Worm (Caenorhabditis elegans) whole organism, late embryonic: Measurements from ENCODE around the gene bus-8B.

Experiments used
- C08G9.2 ChIP-seq: sonication (generic microtip); optimal IDR thresholded peaks from 2 replicates; lab custom pipeline; 2016; ENCODE audit warnings: mild to moderate bottlenecking, missing genetic modification characterization, moderate library complexity, missing compliant biosample characterization
- C38D4.7 ChIP-seq: fragments of 200-800 bp; sonication (Bioruptor generic); optimal IDR thresholded peaks from 2 replicates; lab custom pipeline; 2018; ENCODE audit warnings: mild to moderate bottlenecking, missing genetic modification characterization, moderate library complexity, missing compliant biosample characterization
- F13H6.1 ChIP-seq: sonication (generic microtip); optimal IDR thresholded peaks from 2 replicates; lab custom pipeline; 2016; ENCODE audit warnings: missing genetic modification characterization, missing compliant biosample characterization
- K02D7.2 ChIP-seq: sonication (generic microtip); optimal IDR thresholded peaks from 2 replicates; lab custom pipeline; 2017; ENCODE audit warnings: mild to moderate bottlenecking, missing genetic modification characterization, missing compliant biosample characterization
- T23F11.4 ChIP-seq: fragments of 200-800 bp; sonication (Bioruptor generic); optimal IDR thresholded peaks from 2 replicates; lab custom pipeline; 2018; ENCODE audit warnings: mild to moderate bottlenecking, missing genetic modification characterization, missing compliant biosample characterization
- ahr-1 ChIP-seq: sonication (generic microtip); optimal IDR thresholded peaks from 2 replicates; lab custom pipeline; 2016; ENCODE audit warnings: missing genetic modification characterization, missing compliant biosample characterization
- ama-1 ChIP-seq: fragments of 150-350 bp; optimal IDR thresholded peaks from 2 replicates; lab custom pipeline; 2014
- ceh-14 ChIP-seq: sonication (generic microtip); optimal IDR thresholded peaks from 2 replicates; lab custom pipeline; 2016; ENCODE audit warnings: missing genotype, missing genetic modification characterization, missing compliant biosample characterization
- ceh-19 ChIP-seq: fragments of 200-800 bp; sonication (Bioruptor generic); optimal IDR thresholded peaks from 2 replicates; lab custom pipeline; 2018; ENCODE audit warnings: mild to moderate bottlenecking, missing genetic modification characterization, missing compliant biosample characterization
- ceh-2 ChIP-seq: sonication (generic microtip); optimal IDR thresholded peaks from 2 replicates; lab custom pipeline; 2016; ENCODE audit warnings: missing genotype, missing genetic modification characterization, missing compliant biosample characterization
- ceh-34 ChIP-seq: sonication (generic microtip); optimal IDR thresholded peaks from 2 replicates; lab custom pipeline; 2016; ENCODE audit warnings: mild to moderate bottlenecking, missing genetic modification characterization, missing compliant biosample characterization
- dmd-4 ChIP-seq: sonication (generic microtip); optimal IDR thresholded peaks from 2 replicates; lab custom pipeline; 2016; ENCODE audit warnings: borderline replicate concordance, missing genetic modification characterization, missing compliant biosample characterization
- dve-1 ChIP-seq: sonication (generic microtip); optimal IDR thresholded peaks from 2 replicates; lab custom pipeline; 2017; ENCODE audit warnings: antibody characterized with exemption, mild to moderate bottlenecking, missing genetic modification characterization, missing compliant biosample characterization
- elt-2 ChIP-seq: sonication (generic microtip); optimal IDR thresholded peaks from 2 replicates; lab custom pipeline; 2016; ENCODE audit warnings: missing genetic modification reagents, missing genetic modification characterization, missing compliant biosample characterization
- ets-4 ChIP-seq: sonication (generic microtip); optimal IDR thresholded peaks from 2 replicates; lab custom pipeline; 2016; ENCODE audit warnings: missing genetic modification characterization, missing compliant biosample characterization
- eyg-1 ChIP-seq: sonication (generic microtip); optimal IDR thresholded peaks from 2 replicates; lab custom pipeline; 2016; ENCODE audit warnings: missing genotype, missing genetic modification characterization, missing compliant biosample characterization
- fkh-6 ChIP-seq: sonication (generic microtip); optimal IDR thresholded peaks from 2 replicates; lab custom pipeline; 2016; ENCODE audit warnings: missing genetic modification characterization, missing compliant biosample characterization
- hlh-30 ChIP-seq: sonication (generic microtip); optimal IDR thresholded peaks from 2 replicates; lab custom pipeline; 2017; ENCODE audit warnings: antibody characterized with exemption, missing genetic modification characterization, missing compliant biosample characterization; ENCODE audit not compliant: insufficient read depth
- mec-3 ChIP-seq: sonication (generic microtip); optimal IDR thresholded peaks from 2 replicates; lab custom pipeline; 2016; ENCODE audit warnings: borderline replicate concordance, missing genetic modification characterization, missing compliant biosample characterization
- nfya-1 ChIP-seq: sonication (generic microtip); optimal IDR thresholded peaks from 2 replicates; lab custom pipeline; 2017; ENCODE audit warnings: missing genetic modification characterization, mild to moderate bottlenecking, missing compliant biosample characterization, antibody characterized with exemption, moderate library complexity
- npax-4 ChIP-seq: sonication (generic microtip); optimal IDR thresholded peaks from 2 replicates; lab custom pipeline; 2016; ENCODE audit warnings: missing genetic modification characterization, missing compliant biosample characterization
- odd-2 ChIP-seq: sonication (generic microtip); optimal IDR thresholded peaks from 2 replicates; lab custom pipeline; 2017; ENCODE audit warnings: antibody characterized with exemption, mild to moderate bottlenecking, missing genetic modification characterization, missing compliant biosample characterization
- pag-3 ChIP-seq: sonication (generic microtip); optimal IDR thresholded peaks from 2 replicates; lab custom pipeline; 2016; ENCODE audit warnings: missing compliant biosample characterization, missing genetic modification characterization, borderline replicate concordance
- pha-2 ChIP-seq: sonication (generic microtip); optimal IDR thresholded peaks from 2 replicates; lab custom pipeline; 2017; ENCODE audit warnings: mild to moderate bottlenecking, missing genetic modification characterization, missing compliant biosample characterization
- pha-4 ChIP-seq: fragments of 150-350 bp; optimal IDR thresholded peaks from 2 replicates; lab custom pipeline; 2018; ENCODE audit warnings: missing biosample characterization, missing genetic modification reagents, missing genetic modification characterization
- pqm-1 ChIP-seq: sonication (generic microtip); optimal IDR thresholded peaks from 2 replicates; lab custom pipeline; 2016; ENCODE audit warnings: missing genetic modification characterization, missing compliant biosample characterization
- pros-1 ChIP-seq: fragments of 150-350 bp; optimal IDR thresholded peaks from 2 replicates; lab custom pipeline; 2014; ENCODE audit warnings: missing biosample characterization, missing genetic modification reagents, missing genetic modification characterization
- ref-2 ChIP-seq: sonication (generic microtip); optimal IDR thresholded peaks from 2 replicates; lab custom pipeline; 2016; ENCODE audit warnings: missing genetic modification characterization, missing compliant biosample characterization
- sdc-2 ChIP-seq: sonication (generic microtip); optimal IDR thresholded peaks from 2 replicates; lab custom pipeline; 2016; ENCODE audit warnings: missing genotype, missing genetic modification characterization, missing compliant biosample characterization
- sox-2 ChIP-seq: fragments of 200-800 bp; sonication (Bioruptor generic); IDR thresholded peaks from 2 replicates; pipeline ENCODE4 v1.3.6; 2022; ENCODE audit warnings: missing genetic modification reagents, missing genetic modification characterization, missing compliant biosample characterization
- syd-9 ChIP-seq: sonication (generic microtip); optimal IDR thresholded peaks from 2 replicates; lab custom pipeline; 2016; ENCODE audit warnings: mild to moderate bottlenecking, missing genetic modification characterization, moderate library complexity, missing compliant biosample characterization
- tbx-2 ChIP-seq: sonication (generic microtip); optimal IDR thresholded peaks from 2 replicates; lab custom pipeline; 2016; ENCODE audit warnings: missing genetic modification characterization, missing compliant biosample characterization
- unc-3 ChIP-seq, 2 experiments: fragments of 200-800 bp in 1 of 2; sonication (Bioruptor generic) in 1 of 2; sonication (generic microtip) in 1 of 2; conservative IDR thresholded peaks in 1 of 2; optimal IDR thresholded peaks in 1 of 2; 2 replicates each; pipeline versions ENCODE4 v1.3.6 to Lab custom; 2016 to 2022; ENCODE audit warnings: missing compliant biosample characterization in 2 of 2, missing genetic modification characterization in 2 of 2, missing genetic modification reagents in 1 of 2

bus-8B gene

ce11 chrX:5479876-5480580 lies 13.1 kb upstream of the bus-8B start:
- TF ChIP-seq nfya-1 (tag; lab: Kevin White, UChicago) (peak; percentile 52), ahr-1 (tag; lab: Kevin White, UChicago) (no peak), pqm-1 (tag; lab: Kevin White, UChicago) (peak; percentile 64), ceh-19 (GFP tag; lab: Kevin White, UChicago) (peak; percentile 44), sdc-2 (tag; lab: Kevin White, UChicago) (peak; percentile 51), sox-2 (GFP tag; lab: Robert Waterston, UW) (no peak), hlh-30 (peak; percentile 5), pha-2 (tag; lab: Kevin White, UChicago) (peak; percentile 55), ref-2 (tag; lab: Kevin White, UChicago) (peak; percentile 58), T23F11.4 (GFP tag; lab: Kevin White, UChicago) (no peak), ceh-2 (peak; percentile 43), fkh-6 (tag; lab: Kevin White, UChicago) (peak; percentile 16), ceh-34 (peak; percentile 60), ama-1 (lab: Kevin White, UChicago) (peak; percentile 74), ets-4 (tag; lab: Kevin White, UChicago) (no peak), tbx-2 (tag; lab: Kevin White, UChicago) (peak; percentile 68), unc-3 (GFP tag; conservative IDR thresholded peaks at IDR 0.05; lab: Robert Waterston, UW) (no peak), unc-3 (tag; optimal IDR thresholded peaks at IDR 0.05; lab: Kevin White, UChicago) (no peak), dmd-4 (peak; percentile 44), F13H6.1 (tag; lab: Kevin White, UChicago) (peak; percentile 38), elt-2 (tag; lab: Kevin White, UChicago) (peak; percentile 38)

ce11 chrX:5485284-5485927 lies 7.7 kb upstream of the bus-8B start:
- peak; percentile 11 for TF ChIP-seq C38D4.7 (GFP tag; lab: Kevin White, UChicago)
- TF ChIP-seq mec-3: no peak

- TF ChIP-seq dve-1 (tag; lab: Kevin White, UChicago): no peak
- TF ChIP-seq eyg-1 (tag; lab: Kevin White, UChicago): no peak
- TF ChIP-seq pros-1 (tag; lab: Kevin White, UChicago): no peak
Observed at ce11 chrX:5485931-5486537, 7.1 kb upstream of the bus-8B start, which contains the start of gene C25F6.1. C25F6.1 (plus strand) TSS chrX:5486487.

ce11 chrX:5488867-5489266 lies 4.3 kb upstream of the bus-8B start:
- no peak for TF ChIP-seq ceh-14 (tag; lab: Kevin White, UChicago)
- TF ChIP-seq, all 69 proteins: peak for 0

- TF ChIP-seq pha-4 (tag; lab: Kevin White, UChicago) (no peak), K02D7.2 (tag; lab: Kevin White, UChicago) (no peak), ceh-2 (no peak), odd-2 (no peak), syd-9 (tag; lab: Kevin White, UChicago) (no peak), ceh-19 (GFP tag; lab: Kevin White, UChicago) (no peak), sox-2 (GFP tag; lab: Robert Waterston, UW) (no peak), C08G9.2 (tag; lab: Kevin White, UChicago) (no peak), ets-4 (tag; lab: Kevin White, UChicago) (no peak), npax-4 (tag; lab: Kevin White, UChicago) (no peak), unc-3 (GFP tag; conservative IDR thresholded peaks at IDR 0.05; lab: Robert Waterston, UW) (no peak), unc-3 (tag; optimal IDR thresholded peaks at IDR 0.05; lab: Kevin White, UChicago) (no peak), pag-3 (no peak)
Observed at ce11 chrX:5489538-5489937, 3.6 kb upstream of the bus-8B start, which contains the start of gene F55D1.1. F55D1.1 (plus strand) TSS chrX:5489838.
